Fruit fly (Drosophila melanogaster) whole organism, embryonic: ENCODE results near the gene Rpn12.

ENCODE experiments used
- CG10543 ChIP-seq: fragments of 200-800 bp; sonication (Bioruptor generic); optimal IDR thresholded peaks from 3 replicates; lab custom pipeline; 2017; ENCODE audit warnings: missing biosample characterization, mild to moderate bottlenecking, missing genetic modification characterization, moderate library complexity
- CG12744 ChIP-seq: fragments of 200-800 bp; sonication (Bioruptor generic); optimal IDR thresholded peaks from 2 replicates; lab custom pipeline; 2016; ENCODE audit warnings: missing biosample characterization, missing genetic modification characterization
- CG12769 ChIP-seq: fragments of 200-800 bp; sonication (Bioruptor generic); optimal IDR thresholded peaks from 2 replicates; lab custom pipeline; 2019; ENCODE audit warnings: missing biosample characterization, mild to moderate bottlenecking, missing genetic modification characterization, moderate library complexity
- CG13775 ChIP-seq: fragments of 200-800 bp; sonication (Bioruptor generic); optimal IDR thresholded peaks from 3 replicates; lab custom pipeline; 2017; ENCODE audit warnings: missing biosample characterization, mild to moderate bottlenecking, missing genetic modification characterization
- CG13894 ChIP-seq: fragments of 200-800 bp; sonication (Bioruptor generic); optimal IDR thresholded peaks from 3 replicates; lab custom pipeline; 2018; ENCODE audit warnings: missing biosample characterization, mild to moderate bottlenecking, missing genetic modification characterization, moderate library complexity
- CG17385 ChIP-seq: fragments of 200-800 bp; sonication (Bioruptor generic); optimal IDR thresholded peaks from 3 replicates; lab custom pipeline; 2018; ENCODE audit warnings: missing biosample characterization, mild to moderate bottlenecking, missing genetic modification characterization
- CG17612 ChIP-seq: fragments of 200-800 bp; sonication (Bioruptor generic); IDR thresholded peaks from 2 replicates; pipeline ENCODE4 v1.3.6; 2022; ENCODE audit warnings: missing biosample characterization, missing genetic modification characterization
- CG2199 ChIP-seq: fragments of 200-800 bp; sonication (Bioruptor generic); IDR thresholded peaks from 3 replicates; pipeline ENCODE4 v1.3.6; 2022; ENCODE audit warnings: missing biosample characterization, missing genetic modification characterization
- CG31365 ChIP-seq: fragments of 200-800 bp; sonication (Bioruptor generic); optimal IDR thresholded peaks from 2 replicates; lab custom pipeline; 2018; ENCODE audit warnings: missing biosample characterization, mild to moderate bottlenecking, missing genetic modification characterization
- CG33213 ChIP-seq: fragments of 200-800 bp; sonication (Bioruptor generic); optimal IDR thresholded peaks from 3 replicates; lab custom pipeline; 2016; ENCODE audit warnings: missing biosample characterization, missing genetic modification characterization
- CG4328 ChIP-seq: fragments of 200-800 bp; sonication (Bioruptor generic); optimal IDR thresholded peaks from 3 replicates; lab custom pipeline; 2017; ENCODE audit warnings: missing biosample characterization, missing genetic modification reagents, missing genetic modification characterization
- CG5953 ChIP-seq: fragments of 200-800 bp; sonication (Bioruptor generic); IDR thresholded peaks from 2 replicates; pipeline ENCODE4 v1.3.6; 2022; ENCODE audit warnings: missing biosample characterization, missing genetic modification characterization
- CG7745 ChIP-seq: fragments of 200-800 bp; sonication (Bioruptor generic); optimal IDR thresholded peaks from 2 replicates; lab custom pipeline; 2018; ENCODE audit warnings: missing biosample characterization, mild to moderate bottlenecking, missing genetic modification characterization, moderate library complexity
- CG8281 ChIP-seq: fragments of 200-800 bp; sonication (Bioruptor generic); optimal IDR thresholded peaks from 2 replicates; lab custom pipeline; 2018; ENCODE audit warnings: missing biosample characterization, mild to moderate bottlenecking, missing genetic modification characterization, moderate library complexity
- CG8359 ChIP-seq: fragments of 200-800 bp; sonication (Bioruptor generic); optimal IDR thresholded peaks from 2 replicates; lab custom pipeline; 2017; ENCODE audit warnings: missing biosample characterization, mild to moderate bottlenecking, missing genetic modification characterization, borderline replicate concordance
- CG8944 ChIP-seq: fragments of 200-800 bp; sonication (Bioruptor generic); optimal IDR thresholded peaks from 3 replicates; lab custom pipeline; 2016; ENCODE audit warnings: missing biosample characterization, missing genetic modification characterization
- Doc3 ChIP-seq: fragments of 200-800 bp; sonication (Bioruptor generic); IDR thresholded peaks from 3 replicates; pipeline ENCODE4 v1.3.6; 2022; ENCODE audit warnings: missing biosample characterization, missing genetic modification characterization; ENCODE audit not compliant: partially characterized antibody
- Fer2 ChIP-seq: fragments of 200-800 bp; sonication (Bioruptor generic); optimal IDR thresholded peaks from 2 replicates; lab custom pipeline; 2018; ENCODE audit warnings: missing biosample characterization, mild to moderate bottlenecking, missing genetic modification characterization, moderate library complexity
- Hr78 ChIP-seq, 2 experiments: fragments of 200-800 bp in 1 of 2; fragments of >200 bp in 1 of 2; sonication (Bioruptor generic) in 1 of 2; optimal IDR thresholded peaks; 2 replicates each; lab custom pipeline; 2017 to 2019; ENCODE audit warnings: missing biosample characterization in 2 of 2, missing genetic modification characterization in 2 of 2, mild to moderate bottlenecking in 1 of 2, moderate library complexity in 1 of 2
- Med ChIP-seq: fragments of 200-800 bp; sonication (Bioruptor generic); peaks from one replicate; lab custom pipeline; 2016; ENCODE audit warnings: missing biosample characterization, missing genetic modification characterization, mild to moderate bottlenecking, inconsistent platforms, moderate library complexity
- Mrtf ChIP-seq: fragments of 200-800 bp; sonication (Bioruptor generic); IDR thresholded peaks from 3 replicates; pipeline ENCODE4 v1.3.6; 2022; ENCODE audit warnings: missing biosample characterization, missing genetic modification characterization
- Oli ChIP-seq: fragments of 200-800 bp; sonication (Bioruptor generic); optimal IDR thresholded peaks from 2 replicates; lab custom pipeline; 2018; ENCODE audit warnings: missing biosample characterization, mild to moderate bottlenecking, missing genetic modification characterization, moderate library complexity
- Opbp ChIP-seq: fragments of 200-800 bp; sonication (Bioruptor generic); IDR thresholded peaks from 3 replicates; pipeline ENCODE4 v1.3.6; 2022; ENCODE audit warnings: missing biosample characterization, missing genetic modification characterization; ENCODE audit not compliant: partially characterized antibody
- Usf ChIP-seq: fragments of 200-800 bp; sonication (Bioruptor generic); optimal IDR thresholded peaks from 2 replicates; lab custom pipeline; 2017; ENCODE audit warnings: missing genotype, missing biosample characterization, missing genetic modification characterization
- ab ChIP-seq: fragments of 200-800 bp; sonication (Bioruptor generic); optimal IDR thresholded peaks from 2 replicates; lab custom pipeline; 2016; ENCODE audit warnings: missing biosample characterization, missing genetic modification characterization
- abd-A ChIP-seq: fragments of 200-800 bp; sonication (Bioruptor generic); optimal IDR thresholded peaks from 3 replicates; lab custom pipeline; 2019; ENCODE audit warnings: missing biosample characterization, mild to moderate bottlenecking, missing genetic modification characterization, moderate library complexity
- al ChIP-seq: fragments of 200-800 bp; sonication (Bioruptor generic); IDR thresholded peaks from 2 replicates; pipeline ENCODE4 v1.3.6; 2022; ENCODE audit warnings: missing biosample characterization, missing genetic modification characterization
- chif ChIP-seq, 2 experiments: fragments of 200-800 bp; sonication (Bioruptor generic); optimal IDR thresholded peaks; 3 replicates each; lab custom pipeline; 2016; ENCODE audit warnings: missing biosample characterization in 2 of 2, missing genetic modification characterization in 2 of 2
- crol ChIP-seq: fragments of 200-800 bp; sonication (Bioruptor generic); IDR thresholded peaks from 2 replicates; pipeline ENCODE4 v1.3.6; 2022; ENCODE audit warnings: missing biosample characterization, missing genetic modification characterization
- ems ChIP-seq: fragments of 200-800 bp; sonication (Bioruptor generic); optimal IDR thresholded peaks from 3 replicates; lab custom pipeline; 2016; ENCODE audit warnings: missing biosample characterization, missing genetic modification characterization
- eve ChIP-seq, 2 experiments: fragments of >200 bp; optimal IDR thresholded peaks; 2 replicates each; lab custom pipeline; 2017; ENCODE audit warnings: missing biosample characterization in 2 of 2, missing genetic modification characterization in 2 of 2
- ftz-f1 ChIP-seq: fragments of 200-800 bp; sonication (Bioruptor generic); optimal IDR thresholded peaks from 2 replicates; lab custom pipeline; 2016; ENCODE audit warnings: missing biosample characterization, missing genetic modification characterization
- jing ChIP-seq: fragments of 200-800 bp; sonication (Bioruptor generic); optimal IDR thresholded peaks from 2 replicates; lab custom pipeline; 2018; ENCODE audit warnings: missing biosample characterization, mild to moderate bottlenecking, missing genetic modification characterization
- kni ChIP-seq: fragments of 200-800 bp; sonication (Bioruptor generic); optimal IDR thresholded peaks from 3 replicates; lab custom pipeline; 2017; ENCODE audit warnings: mild to moderate bottlenecking, missing biosample characterization, missing genetic modification reagents, missing genetic modification characterization
- rib ChIP-seq: fragments of 200-800 bp; sonication (Bioruptor generic); IDR thresholded peaks from 2 replicates; pipeline ENCODE4 v1.3.6; 2022; ENCODE audit warnings: missing biosample characterization, missing genetic modification characterization
- run ChIP-seq: fragments of 200-800 bp; sonication (Bioruptor generic); optimal IDR thresholded peaks from 3 replicates; lab custom pipeline; 2018; ENCODE audit warnings: missing biosample characterization, mild to moderate bottlenecking, missing genetic modification characterization
- schlank ChIP-seq: fragments of 200-800 bp; sonication (Bioruptor generic); optimal IDR thresholded peaks from 2 replicates; lab custom pipeline; 2018; ENCODE audit warnings: missing biosample characterization, mild to moderate bottlenecking, missing genetic modification characterization
- sd ChIP-seq: fragments of 200-800 bp; sonication (Bioruptor generic); optimal IDR thresholded peaks from 3 replicates; lab custom pipeline; 2018; ENCODE audit warnings: missing biosample characterization, mild to moderate bottlenecking, missing genetic modification characterization, moderate library complexity
- sens ChIP-seq: fragments of 200-800 bp; sonication (Bioruptor generic); peaks from one replicate; lab custom pipeline; 2016; ENCODE audit warnings: missing biosample characterization, missing genetic modification characterization
- toy ChIP-seq: fragments of 200-800 bp; sonication (Bioruptor generic); IDR thresholded peaks from 2 replicates; pipeline ENCODE4 v1.3.6; 2022; ENCODE audit warnings: missing biosample characterization, missing genetic modification characterization
- ttk ChIP-seq: fragments of 200-800 bp; sonication (Bioruptor generic); IDR thresholded peaks from 2 replicates; pipeline ENCODE4 v2.1.2; 2022; ENCODE audit warnings: missing biosample characterization, missing genetic modification characterization
- vvl ChIP-seq: fragments of 200-800 bp; sonication (Bioruptor generic); IDR thresholded peaks from 2 replicates; pipeline ENCODE4 v1.3.6; 2022; ENCODE audit warnings: missing biosample characterization, missing genetic modification characterization

The Rpn12 gene

dm6 chr3L:16567495-16567894 lies 15.3 kb upstream of the Rpn12 start (continued):
- TF ChIP-seq CG17385 (GFP tag; lab: Kevin White, UChicago) (peak; percentile 59), schlank (tag; lab: Kevin White, UChicago) (no peak), ttk (GFP tag; lab: Robert Waterston, UW) (0 out of 2 replicates have a peak, but pooled peaks have one; percentile 38), CG13775 (GFP tag; lab: Kevin White, UChicago) (peak; percentile 18), Usf (GFP tag; lab: Kevin White, UChicago) (no peak), eve (GFP tag; optimal IDR thresholded peaks at IDR 0.05; lab: Kevin White, UChicago) (peak in 1 of 2 experiments; percentile 76), CG8944 (GFP tag; lab: Kevin White, UChicago) (no peak), chif (GFP tag; optimal IDR thresholded peaks at IDR 0.05; lab: Kevin White, UChicago) (peak in 1 of 2 experiments; percentile 18), CG2199 (GFP tag; lab: Robert Waterston, UW) (no peak), CG5953 (peak; percentile 52; the same call in 1 of the 2 replicates), Fer2 (tag; lab: Kevin White, UChicago) (peak; percentile 12), ab (no peak), run (peak; percentile 43), CG7745 (tag; lab: Kevin White, UChicago) (no peak), CG31365 (tag; lab: Kevin White, UChicago) (no peak), al (GFP tag; lab: Robert Waterston, UW) (no peak), Mrtf (GFP tag; lab: Robert Waterston, UW) (peak; percentile 30; the same call in 1 of the 3 replicates), Oli (peak; percentile 71), CG13894 (no peak), rib (GFP tag; lab: Robert Waterston, UW) (no peak), CG17612 (GFP tag; lab: Robert Waterston, UW) (no peak), CG33213 (no peak)

dm6 chr3L:16569456-16569855 lies 13.4 kb upstream of the Rpn12 start:
- no peak for TF ChIP-seq jing (GFP tag; lab: Kevin White, UChicago)
- TF ChIP-seq sd (tag; lab: Kevin White, UChicago): peak; percentile 95
- TF ChIP-seq Doc3 (GFP tag; lab: Robert Waterston, UW): no peak
- TF ChIP-seq Med: peak; percentile 4
- TF ChIP-seq ems (GFP tag; lab: Kevin White, UChicago): no peak
- peak; percentile 66 for TF ChIP-seq CG7745 (tag; lab: Kevin White, UChicago)
- peak; percentile 26 for TF ChIP-seq sens
- TF ChIP-seq Opbp (GFP tag; lab: Robert Waterston, UW): 0 out of 3 replicates have a peak, but pooled peaks have one; percentile 10
- peak; percentile 96 for TF ChIP-seq CG12769 (tag; lab: Kevin White, UChicago)
- peak in 1 of 2 experiments; percentile 69 for TF ChIP-seq Hr78 (GFP tag; optimal IDR thresholded peaks at IDR 0.05; lab: Kevin White, UChicago)
- TF ChIP-seq CG10543 (GFP tag; lab: Kevin White, UChicago): peak; percentile 52
- peak; percentile 57 for TF ChIP-seq crol (GFP tag; lab: Robert Waterston, UW)
- peak; percentile 75 for TF ChIP-seq ftz-f1 (GFP tag; lab: Kevin White, UChicago)
- peak; percentile 13 for TF ChIP-seq CG4328 (GFP tag; lab: Kevin White, UChicago)
- peak; percentile 7 for TF ChIP-seq CG8281 (tag; lab: Kevin White, UChicago)
- peak; percentile 14 for TF ChIP-seq CG8359 (GFP tag; lab: Kevin White, UChicago)
- TF ChIP-seq kni: peak; percentile 48
- TF ChIP-seq vvl (GFP tag; lab: Robert Waterston, UW): no peak
- TF ChIP-seq CG12744: no peak
- no peak for TF ChIP-seq toy
- TF ChIP-seq abd-A (tag; lab: Kevin White, UChicago): peak; percentile 28
- TF ChIP-seq, all 482 proteins: peak for 15
